Worm (Caenorhabditis elegans) whole organism, L4 larva: ENCODE measurements around the gene syx-16.

ENCODE experiments used
- F26F4.8 ChIP-seq: fragments of 200-800 bp; sonication (Bioruptor generic); conservative IDR thresholded peaks from 2 replicates; pipeline ENCODE4 v1.3.6; 2022; ENCODE audit warnings: missing genetic modification characterization, missing compliant biosample characterization
- Y48G9A.11 ChIP-seq: fragments of 200-800 bp; sonication (Bioruptor generic); IDR thresholded peaks from 2 replicates; pipeline ENCODE4 v1.3.6; 2022; ENCODE audit warnings: missing genetic modification reagents, missing genetic modification characterization, missing compliant biosample characterization
- ama-1 ChIP-seq: fragments of 150-350 bp; optimal IDR thresholded peaks from 2 replicates; lab custom pipeline; 2014; ENCODE audit warnings: inconsistent platforms, mixed read lengths
- ceh-28 ChIP-seq: fragments of 150-350 bp; optimal IDR thresholded peaks from 2 replicates; lab custom pipeline; 2014; ENCODE audit warnings: missing biosample characterization, missing genetic modification reagents, missing genetic modification characterization
- daf-8 ChIP-seq: fragments of 200-800 bp; sonication (Bioruptor generic); IDR thresholded peaks from 2 replicates; pipeline ENCODE4 v1.3.6; 2022; ENCODE audit warnings: missing genetic modification characterization, missing compliant biosample characterization
- dve-1 ChIP-seq: sonication (generic microtip); optimal IDR thresholded peaks from 2 replicates; lab custom pipeline; 2017; ENCODE audit warnings: antibody characterized with exemption, mild to moderate bottlenecking, missing genetic modification characterization, missing compliant biosample characterization; ENCODE audit not compliant: insufficient read depth
- fkh-10 ChIP-seq: fragments of 150-350 bp; optimal IDR thresholded peaks from 2 replicates; lab custom pipeline; 2014; ENCODE audit warnings: missing biosample characterization, missing genetic modification reagents, missing genetic modification characterization
- nhr-25 ChIP-seq: sonication (generic microtip); optimal IDR thresholded peaks from 2 replicates; lab custom pipeline; 2017; ENCODE audit warnings: missing genetic modification characterization, mild to moderate bottlenecking, missing compliant biosample characterization, antibody characterized with exemption, moderate library complexity, borderline replicate concordance; ENCODE audit not compliant: insufficient read depth
- nhr-6 ChIP-seq: fragments of 150-350 bp; optimal IDR thresholded peaks from 2 replicates; lab custom pipeline; 2014; ENCODE audit warnings: missing biosample characterization, missing genetic modification characterization
- pqm-1 ChIP-seq: sonication (generic microtip); optimal IDR thresholded peaks from 2 replicates; lab custom pipeline; 2017; ENCODE audit warnings: missing biosample characterization, missing genetic modification characterization
- ztf-11 ChIP-seq: fragments of 150-350 bp; optimal IDR thresholded peaks from 2 replicates; lab custom pipeline; 2014; ENCODE audit warnings: missing biosample characterization, missing genetic modification characterization

- TF ChIP-seq Y48G9A.11 (GFP tag; lab: Robert Waterston, UW) (no peak), fkh-10 (GFP tag; lab: Kevin White, UChicago) (no peak), daf-8 (GFP tag; lab: Robert Waterston, UW) (no peak), F26F4.8 (no peak), dve-1 (tag; lab: Kevin White, UChicago) (no peak), ztf-11 (no peak), nhr-6 (tag; lab: Kevin White, UChicago) (no peak), pqm-1 (tag; lab: Kevin White, UChicago) (no peak), ama-1 (lab: Kevin White, UChicago) (no peak), ceh-28 (tag; lab: Kevin White, UChicago) (no peak), nhr-25 (tag; lab: Kevin White, UChicago) (no peak)
Measured at ce11 chrIII:5254108-5254507, 45.2 kb upstream of the syx-16 start, which contains the start of the genes sumv-1 and gop-1.
